Worm (Caenorhabditis elegans): Measurements from ENCODE around the gene E02A10.4.

E02A10.4 gene

ce11 chrV:12552671-12553212 lies 15.0 kb downstream of the E02A10.4 start, which contains the start of gene F45D3.4:
TSS of gene F45D3.4 (minus strand) at chrV:12553191.
- no peak for TF ChIP-seq gmeb-2 (tag; optimal IDR thresholded peaks at IDR 0.05)
- no peak for TF ChIP-seq zip-5 (tag; optimal IDR thresholded peaks at IDR 0.05)

ce11 chrV:12551638-12552478 lies 15.9 kb downstream of the E02A10.4 start:
- TF ChIP-seq pax-1 (tag; optimal IDR thresholded peaks at IDR 0.05) (no peak), pag-3 (tag; optimal IDR thresholded peaks at IDR 0.05; ENCODE audit: borderline replicate concordance) (no peak), pha-2 (tag; optimal IDR thresholded peaks at IDR 0.05) (no peak), ceh-22 (tag; optimal IDR thresholded peaks at IDR 0.05) (no peak), nhr-232 (tag; optimal IDR thresholded peaks at IDR 0.05) (no peak), pqm-1 (tag; optimal IDR thresholded peaks at IDR 0.05) (no peak), hlh-30 (tag; optimal IDR thresholded peaks at IDR 0.05; ENCODE audit: insufficient read depth) (no peak), hlh-8 (tag; optimal IDR thresholded peaks at IDR 0.05) (no peak), zip-5 (tag; optimal IDR thresholded peaks at IDR 0.05) (no peak), ceh-24 (tag; optimal IDR thresholded peaks at IDR 0.05) (no peak), ceh-18 (tag; optimal IDR thresholded peaks at IDR 0.05) (no peak), che-1 (tag; optimal IDR thresholded peaks at IDR 0.05) (no peak), unc-86 (tag; optimal IDR thresholded peaks at IDR 0.05) (no peak), nhr-11 (tag; optimal IDR thresholded peaks at IDR 0.05) (no peak)

- TF ChIP-seq dve-1 (tag; optimal IDR thresholded peaks at IDR 0.05) (peak; percentile 10), sox-4 (tag; optimal IDR thresholded peaks at IDR 0.05) (no peak)
Measured at ce11 chrV:12550755-12551154, 17.0 kb downstream of the E02A10.4 start.

- TF ChIP-seq ceh-30 (tag; optimal IDR thresholded peaks at IDR 0.05), result no peak
- TF ChIP-seq eyg-1 (tag; optimal IDR thresholded peaks at IDR 0.05), result no peak
- no peak for TF ChIP-seq odd-2 (tag; optimal IDR thresholded peaks at IDR 0.05)
- no peak for TF ChIP-seq unc-86 (tag; optimal IDR thresholded peaks at IDR 0.05)
- TF ChIP-seq hlh-8 (tag; optimal IDR thresholded peaks at IDR 0.05), result no peak
- no peak for TF ChIP-seq ceh-45 (GFP tag; IDR thresholded peaks at IDR 0.05)
- TF ChIP-seq madf-2 (tag; optimal IDR thresholded peaks at IDR 0.05), result no peak
- TF ChIP-seq ama-1 (optimal IDR thresholded peaks at IDR 0.05), result no peak
- no peak for TF ChIP-seq tbx-7 (tag; optimal IDR thresholded peaks at IDR 0.05)
- TF ChIP-seq lim-6 (tag; optimal IDR thresholded peaks at IDR 0.05), result no peak
- no peak for TF ChIP-seq pag-3 (tag; optimal IDR thresholded peaks at IDR 0.05; ENCODE audit: borderline replicate concordance)
- TF ChIP-seq nhr-11 (tag; optimal IDR thresholded peaks at IDR 0.05), result no peak
- TF ChIP-seq hlh-13 (GFP tag; optimal IDR thresholded peaks at IDR 0.05), result no peak
- TF ChIP-seq elt-4 (tag; optimal IDR thresholded peaks at IDR 0.05), result no peak
- no peak for TF ChIP-seq pqm-1 (tag; optimal IDR thresholded peaks at IDR 0.05)
- no peak for TF ChIP-seq K02D7.2 (tag; optimal IDR thresholded peaks at IDR 0.05)
- no peak for TF ChIP-seq ceh-14 (tag; optimal IDR thresholded peaks at IDR 0.05)
- TF ChIP-seq gmeb-2 (tag; optimal IDR thresholded peaks at IDR 0.05), result no peak
- no peak for TF ChIP-seq tbx-2 (tag; optimal IDR thresholded peaks at IDR 0.05)
- no peak for TF ChIP-seq ets-4 (tag; optimal IDR thresholded peaks at IDR 0.05)
Measured at ce11 chrV:12550036-12550626, 17.6 kb downstream of the E02A10.4 start, which contains the start of gene F45D3.3. TSS of gene F45D3.3 (minus strand) at chrV:12550385.

ce11 chrV:12549604-12550003 lies 18.1 kb downstream of the E02A10.4 start:
- TF ChIP-seq hlh-30 (tag; optimal IDR thresholded peaks at IDR 0.05; ENCODE audit: insufficient read depth), result no peak
- no peak for TF ChIP-seq pat-9 (tag; optimal IDR thresholded peaks at IDR 0.05)
- no peak for TF ChIP-seq F13H6.1 (tag; optimal IDR thresholded peaks at IDR 0.05)
- TF ChIP-seq ttx-3 (tag; optimal IDR thresholded peaks at IDR 0.05), result no peak
- TF ChIP-seq gmeb-2 (tag; optimal IDR thresholded peaks at IDR 0.05), result no peak
- TF ChIP-seq pros-1 (tag; optimal IDR thresholded peaks at IDR 0.05), result no peak
- TF ChIP-seq fax-1 (tag; optimal IDR thresholded peaks at IDR 0.05), result no peak
- no peak for TF ChIP-seq ceh-2 (tag; optimal IDR thresholded peaks at IDR 0.05)
- TF ChIP-seq Y22D7AL.16 (tag; optimal IDR thresholded peaks at IDR 0.05), result no peak
- no peak for TF ChIP-seq pha-2 (tag; optimal IDR thresholded peaks at IDR 0.05)
- no peak for TF ChIP-seq ceh-34 (tag; optimal IDR thresholded peaks at IDR 0.05)
- TF ChIP-seq zip-5 (tag; optimal IDR thresholded peaks at IDR 0.05), result no peak
- no peak for TF ChIP-seq ets-4 (tag; optimal IDR thresholded peaks at IDR 0.05)
- TF ChIP-seq unc-42 (tag; optimal IDR thresholded peaks at IDR 0.05), result no peak
- no peak for TF ChIP-seq ref-2 (tag; optimal IDR thresholded peaks at IDR 0.05)
- TF ChIP-seq nhr-11 (tag; optimal IDR thresholded peaks at IDR 0.05), result no peak
- TF ChIP-seq unc-3 (GFP tag; conservative IDR thresholded peaks at IDR 0.05), result no peak
- no peak for TF ChIP-seq unc-3 (tag; optimal IDR thresholded peaks at IDR 0.05)
